Worm (Caenorhabditis elegans) whole organism, mixed stage, embryonic: ENCODE results near the gene srz-79.

Source experiments
- bed-3 ChIP-seq: fragments of 200-800 bp; sonication (Bioruptor generic); optimal IDR thresholded peaks from 3 replicates; lab custom pipeline; 2018; ENCODE audit warnings: mild to moderate bottlenecking, missing genetic modification characterization, moderate library complexity, missing compliant biosample characterization
- blmp-1 ChIP-seq: fragments of 150-350 bp; optimal IDR thresholded peaks from 2 replicates; lab custom pipeline; 2014; ENCODE audit warnings: missing biosample characterization, missing genetic modification characterization
- ceh-39 ChIP-seq: fragments of 150-350 bp; optimal IDR thresholded peaks from 2 replicates; lab custom pipeline; 2014; ENCODE audit warnings: missing biosample characterization, missing genetic modification characterization
- ces-1 ChIP-seq: fragments of 150-350 bp; optimal IDR thresholded peaks from 2 replicates; lab custom pipeline; 2014; ENCODE audit warnings: missing biosample characterization, missing genetic modification reagents, missing genetic modification characterization
- elt-1 ChIP-seq: sonication (generic microtip); optimal IDR thresholded peaks from 2 replicates; lab custom pipeline; 2017; ENCODE audit warnings: missing genetic modification characterization, mild to moderate bottlenecking, missing compliant biosample characterization, antibody characterized with exemption, moderate library complexity, borderline replicate concordance; ENCODE audit not compliant: insufficient read depth
- ham-2 ChIP-seq: fragments of 200-800 bp; sonication (Bioruptor generic); optimal IDR thresholded peaks from 2 replicates; lab custom pipeline; 2018; ENCODE audit warnings: mild to moderate bottlenecking, missing genetic modification characterization, missing compliant biosample characterization
- hlh-1 ChIP-seq: fragments of 150-350 bp; optimal IDR thresholded peaks from 2 replicates; lab custom pipeline; 2014; ENCODE audit warnings: missing biosample characterization, missing genetic modification reagents, missing genetic modification characterization
- mls-2 ChIP-seq: sonication (generic microtip); optimal IDR thresholded peaks from 2 replicates; lab custom pipeline; 2016; ENCODE audit warnings: mild to moderate bottlenecking, missing genetic modification characterization, moderate library complexity, missing compliant biosample characterization
- nhr-12 ChIP-seq: fragments of 150-350 bp; optimal IDR thresholded peaks from 2 replicates; lab custom pipeline; 2014; ENCODE audit warnings: missing biosample characterization, missing genetic modification characterization
- nhr-2 ChIP-seq: fragments of 150-350 bp; optimal IDR thresholded peaks from 2 replicates; lab custom pipeline; 2014; ENCODE audit warnings: missing biosample characterization, missing genetic modification characterization
- pha-4 ChIP-seq: fragments of 150-350 bp; optimal IDR thresholded peaks from 2 replicates; lab custom pipeline; 2018; ENCODE audit warnings: missing biosample characterization, missing genetic modification reagents, missing genetic modification characterization
- sem-2 ChIP-seq: fragments of 200-800 bp; sonication (Bioruptor generic); optimal IDR thresholded peaks from 2 replicates; lab custom pipeline; 2018; ENCODE audit warnings: mild to moderate bottlenecking, missing genetic modification characterization, missing compliant biosample characterization
- unc-39 ChIP-seq: fragments of 150-350 bp; optimal IDR thresholded peaks from 2 replicates; lab custom pipeline; 2014; ENCODE audit warnings: missing biosample characterization, missing genetic modification characterization
- zip-8 ChIP-seq: fragments of 150-350 bp; optimal IDR thresholded peaks from 2 replicates; lab custom pipeline; 2014; ENCODE audit warnings: missing biosample characterization, missing genetic modification characterization
- ztf-11 ChIP-seq: fragments of 150-350 bp; optimal IDR thresholded peaks from 2 replicates; lab custom pipeline; 2014; ENCODE audit warnings: missing biosample characterization, missing genetic modification characterization

The srz-79 gene

ce11 chrIV:3532989-3533388 lies 39.6 kb downstream of the srz-79 start:
- TF ChIP-seq bed-3 (GFP tag; lab: Kevin White, UChicago) (no peak), hlh-1 (tag; lab: Kevin White, UChicago) (no peak), ham-2 (no peak), ceh-39 (tag; lab: Kevin White, UChicago) (peak; percentile 2), ztf-11 (no peak), pha-4 (tag; lab: Kevin White, UChicago) (no peak), blmp-1 (tag; lab: Kevin White, UChicago) (no peak), nhr-2 (tag; lab: Kevin White, UChicago) (no peak), sem-2 (GFP tag; lab: Kevin White, UChicago) (no peak), ces-1 (GFP tag; lab: Kevin White, UChicago) (peak; percentile 55), nhr-12 (tag; lab: Kevin White, UChicago) (no peak), mls-2 (tag; lab: Kevin White, UChicago) (no peak)
- TF ChIP-seq, all 35 proteins: peak for 2

ce11 chrIV:3539253-3539652 lies 45.8 kb downstream of the srz-79 start:
- TF ChIP-seq ceh-39 (tag; lab: Kevin White, UChicago) (peak; percentile 55), unc-39 (tag; lab: Kevin White, UChicago) (no peak)

ce11 chrIV:3539872-3540271 lies 46.5 kb downstream of the srz-79 start, which contains the start of gene B0212.3:
B0212.3 (plus strand) TSS chrIV:3540172.
- TF ChIP-seq blmp-1 (tag; lab: Kevin White, UChicago): no peak
- TF ChIP-seq zip-8 (tag; lab: Kevin White, UChicago): no peak
- no peak for TF ChIP-seq bed-3 (GFP tag; lab: Kevin White, UChicago)
- TF ChIP-seq unc-39 (tag; lab: Kevin White, UChicago): no peak
- TF ChIP-seq elt-1 (tag; lab: Kevin White, UChicago): no peak
